Fruit fly (Drosophila melanogaster): ENCODE results near the gene Teh1.

Gene Teh1

dm6 chr3R:9878026-9878997 lies 10.4 kb upstream of the Teh1 start:
- TF ChIP-seq CG17801 (GFP tag; optimal IDR thresholded peaks at IDR 0.05; ENCODE audit: partially characterized antibody), result no peak

- TF ChIP-seq CG17801 (GFP tag; optimal IDR thresholded peaks at IDR 0.05; ENCODE audit: partially characterized antibody), result no peak
These were observed 9.5 kb upstream of the Teh1 start for dm6 chr3R:9877153-9878025.

- TF ChIP-seq CG17801 (GFP tag; optimal IDR thresholded peaks at IDR 0.05; ENCODE audit: partially characterized antibody), result no peak
These were observed 7.7 kb upstream of the Teh1 start for dm6 chr3R:9875644-9876043.

DNA sequence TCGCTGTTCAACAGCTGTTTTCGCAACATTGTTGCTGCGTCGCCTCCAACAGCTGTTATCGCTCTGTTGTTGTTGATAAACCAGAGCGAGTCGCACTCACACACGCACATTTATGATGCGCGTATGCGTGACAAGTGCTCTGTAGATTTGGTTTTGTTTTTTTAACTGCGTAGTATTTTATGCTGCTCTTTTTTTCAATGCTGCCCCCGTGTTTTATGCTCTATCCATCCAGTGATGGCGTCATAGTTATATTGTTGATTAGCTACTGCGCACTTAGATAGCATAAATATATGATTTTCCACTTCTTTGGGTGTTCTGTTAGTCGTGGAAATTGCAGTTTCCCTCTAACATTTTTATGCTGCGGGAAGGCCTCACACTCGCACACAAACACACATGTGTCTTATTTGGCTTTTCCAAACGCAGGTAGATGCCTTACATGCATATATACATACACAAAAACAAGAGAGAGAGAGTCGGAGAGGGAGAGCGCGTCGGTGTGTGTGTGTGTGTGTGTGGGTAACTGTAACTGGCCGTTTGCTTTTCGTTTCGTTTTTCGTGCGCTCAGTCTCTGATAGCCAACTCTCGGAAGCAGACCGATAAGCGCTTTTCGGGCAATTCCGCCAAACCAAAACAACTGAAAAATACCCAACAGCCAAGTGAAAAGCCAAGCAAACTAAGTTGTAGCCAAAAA lies 6.3 kb upstream of the Teh1 start, which contains the start of the genes CG46467 and Glut4EF:
Gene CG46467 (plus strand): TSS at position 564 of the 691 bp plus-strand sequence.
Gene Glut4EF (plus strand): TSS at position 564 of the 691 bp plus-strand sequence.
- no peak for TF ChIP-seq CG17801 (GFP tag; optimal IDR thresholded peaks at IDR 0.05; ENCODE audit: partially characterized antibody)

dm6 chr3R:9873753-9874117 lies 5.8 kb upstream of the Teh1 start:
- TF ChIP-seq CG17801 (GFP tag; optimal IDR thresholded peaks at IDR 0.05; ENCODE audit: partially characterized antibody), result no peak

- no peak for TF ChIP-seq CG17801 (GFP tag; optimal IDR thresholded peaks at IDR 0.05; ENCODE audit: partially characterized antibody)
These were observed 5.2 kb upstream of the Teh1 start for dm6 chr3R:9872815-9873752.

DNA sequence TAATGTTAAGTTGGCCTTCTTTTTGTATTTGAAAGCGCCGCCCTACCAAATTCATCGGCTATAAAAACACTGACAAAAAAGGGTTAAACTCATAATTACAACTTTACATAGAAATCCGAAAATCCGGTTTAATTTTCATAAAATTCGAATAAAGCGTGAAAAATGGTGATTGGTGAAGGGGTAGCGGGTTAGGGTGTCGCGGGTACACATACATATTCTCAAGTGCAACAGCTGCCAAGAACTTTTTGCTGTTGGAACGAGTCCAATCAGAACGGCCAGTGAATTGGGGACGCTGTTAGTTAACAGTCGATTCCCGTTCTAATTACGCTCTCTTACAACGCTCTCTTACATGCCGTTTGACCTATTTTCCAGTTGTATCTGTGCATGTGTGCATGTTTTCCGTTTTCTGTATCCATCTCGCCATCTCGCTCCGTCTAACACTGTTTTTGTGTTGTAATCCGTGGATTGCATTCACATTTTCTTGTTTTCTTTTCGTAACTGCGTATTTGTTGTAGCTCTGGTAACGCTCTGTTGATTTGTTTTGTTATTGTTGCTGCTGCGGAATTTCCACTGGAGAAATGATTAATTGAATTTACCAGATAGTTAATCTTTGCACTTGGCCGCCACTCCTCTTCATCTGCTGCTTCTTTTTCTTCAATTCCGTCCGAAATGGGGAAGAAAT lies 4.4 kb upstream of the Teh1 start:
- TF ChIP-seq CG17801 (GFP tag; optimal IDR thresholded peaks at IDR 0.05; ENCODE audit: partially characterized antibody), result no peak

- TF ChIP-seq CG17801 (GFP tag; optimal IDR thresholded peaks at IDR 0.05; ENCODE audit: partially characterized antibody), result no peak
These were observed 2.5 kb upstream of the Teh1 start for dm6 chr3R:9870378-9870777.

DNA sequence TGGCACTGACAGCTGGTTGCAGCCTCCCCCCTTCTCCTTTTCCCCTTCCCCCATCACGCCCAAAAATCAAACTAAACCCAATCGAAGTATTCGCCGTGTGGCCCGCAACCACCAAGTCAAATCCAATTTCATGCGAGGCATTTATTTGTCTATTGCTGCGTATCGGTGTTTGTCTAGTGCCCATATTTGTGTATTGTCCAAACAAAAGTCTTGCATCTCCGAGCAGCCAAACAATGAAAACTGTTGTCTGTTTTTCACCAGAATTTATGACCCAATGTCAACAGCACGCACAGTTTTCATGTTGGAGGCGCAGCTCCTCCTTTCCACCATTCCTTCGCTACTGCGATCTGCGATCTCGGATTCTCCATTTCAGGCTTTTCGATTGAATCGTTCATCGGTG lies 2.0 kb upstream of the Teh1 start:
- TF ChIP-seq CG17801 (GFP tag; optimal IDR thresholded peaks at IDR 0.05; ENCODE audit: partially characterized antibody), result no peak

- TF ChIP-seq CG17801 (GFP tag; optimal IDR thresholded peaks at IDR 0.05; ENCODE audit: partially characterized antibody), result no peak
These were observed 848 bp upstream of the Teh1 start for dm6 chr3R:9868538-9869398.

- TF ChIP-seq CG17801 (GFP tag; optimal IDR thresholded peaks at IDR 0.05; ENCODE audit: partially characterized antibody), result no peak
These were observed 2.0 kb downstream of the Teh1 start for dm6 chr3R:9865854-9866396.

DNA sequence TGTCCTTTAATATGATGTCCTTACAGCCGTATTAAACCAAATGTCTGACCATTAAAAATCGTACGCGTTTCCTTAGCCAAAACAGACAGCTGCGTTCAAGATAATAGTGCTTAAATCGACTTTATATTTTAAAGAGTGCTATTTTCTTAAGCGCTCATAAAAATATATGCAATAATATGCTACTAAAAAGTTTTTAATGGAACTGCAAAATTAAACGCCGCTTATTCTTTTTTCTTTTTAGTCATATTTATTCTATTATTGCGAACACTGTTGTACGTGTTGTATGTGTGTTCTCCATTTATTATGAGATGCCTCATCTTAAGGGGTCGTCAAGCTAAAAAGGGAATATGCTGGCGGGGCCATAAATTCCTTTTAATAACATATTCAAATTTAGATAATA lies 7.4 kb downstream of the Teh1 start:
- no peak for TF ChIP-seq CG17801 (GFP tag; optimal IDR thresholded peaks at IDR 0.05; ENCODE audit: partially characterized antibody)

Measured in ovary, adult (tissue).